Fruit fly (Drosophila melanogaster): ENCODE data around the gene CG31213.

CG31213 gene

DNA sequence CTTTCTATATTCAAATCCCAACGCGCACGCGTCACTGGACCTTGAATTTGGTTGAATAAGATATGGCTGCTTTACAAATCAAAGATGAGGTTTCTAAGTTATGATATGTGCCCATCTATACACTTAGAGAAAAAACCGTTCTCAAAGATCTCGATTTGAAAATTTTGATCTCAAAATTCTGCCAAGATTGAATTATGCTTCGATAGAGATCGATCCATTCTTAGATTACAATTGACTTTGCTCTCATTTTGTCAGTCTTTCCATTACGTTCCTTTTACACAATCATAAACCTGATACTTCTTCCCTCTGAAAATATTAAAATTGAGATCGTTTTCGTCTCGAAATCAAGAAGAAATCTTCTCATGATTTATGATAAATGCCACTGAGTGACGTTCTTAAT lies 40.0 kb downstream of the CG31213 start:
- TF ChIP-seq h (optimal IDR thresholded peaks at IDR 0.05) (no peak), Sin3A (optimal IDR thresholded peaks at IDR 0.05) (no peak), Myc (optimal IDR thresholded peaks at IDR 0.05) (no peak)

- TF ChIP-seq Sin3A (optimal IDR thresholded peaks at IDR 0.05) (no peak), insv (optimal IDR thresholded peaks at IDR 0.05) (no peak), ttk (optimal IDR thresholded peaks at IDR 0.05) (no peak), h (optimal IDR thresholded peaks at IDR 0.05) (no peak), psq (optimal IDR thresholded peaks at IDR 0.05) (no peak), Myc (optimal IDR thresholded peaks at IDR 0.05) (no peak)
Observed at dm6 chr3R:20013404-20013922, 40.8 kb downstream of the CG31213 start, which contains the start of the genes CG17190 and CG4836. Gene CG17190 (minus strand): TSS chr3R:20013504. Gene CG4836 (plus strand): TSS chr3R:20013872.

- no peak for TF ChIP-seq psq (optimal IDR thresholded peaks at IDR 0.05)
- no peak for TF ChIP-seq ttk (optimal IDR thresholded peaks at IDR 0.05)
- no peak for TF ChIP-seq Myc (optimal IDR thresholded peaks at IDR 0.05)
- TF ChIP-seq h (optimal IDR thresholded peaks at IDR 0.05), result no peak
- TF ChIP-seq Sin3A (optimal IDR thresholded peaks at IDR 0.05), result no peak
- TF ChIP-seq insv (optimal IDR thresholded peaks at IDR 0.05), result no peak
Observed at dm6 chr3R:20021152-20021769, 48.6 kb downstream of the CG31213 start, which contains the start of the genes PIG-L and psidin. Gene PIG-L (minus strand): TSS chr3R:20021338. Gene psidin (plus strand): TSS chr3R:20021704.

- no peak for TF ChIP-seq h (optimal IDR thresholded peaks at IDR 0.05)
- no peak for TF ChIP-seq Myc (optimal IDR thresholded peaks at IDR 0.05)
- TF ChIP-seq psq (optimal IDR thresholded peaks at IDR 0.05), result no peak
- no peak for TF ChIP-seq Sin3A (optimal IDR thresholded peaks at IDR 0.05)
- no peak for TF ChIP-seq ttk (optimal IDR thresholded peaks at IDR 0.05)
- no peak for TF ChIP-seq insv (optimal IDR thresholded peaks at IDR 0.05)
Observed at dm6 chr3R:20027841-20028240, 55.1 kb downstream of the CG31213 start, which contains the start of the genes CG4424 and CG4854. Gene CG4424 (minus strand): TSS chr3R:20028040. Gene CG4854 (plus strand): TSS chr3R:20028058.
